Fruit fly (Drosophila melanogaster) whole organism, embryonic: Measurements from ENCODE around the gene CG34453.

ENCODE experiments used
- Abd-B ChIP-seq: fragments of 200-800 bp; sonication (Bioruptor generic); optimal IDR thresholded peaks from 2 replicates; lab custom pipeline; 2018; ENCODE audit warnings: missing biosample characterization, mild to moderate bottlenecking, missing genetic modification characterization, moderate library complexity
- B-H1 ChIP-seq: fragments of 200-800 bp; sonication (Bioruptor generic); IDR thresholded peaks from 3 replicates; pipeline ENCODE4 v1.3.6; 2022; ENCODE audit warnings: missing biosample characterization, missing genetic modification characterization
- Blimp-1 ChIP-seq: fragments of 200-800 bp; sonication (Bioruptor generic); optimal IDR thresholded peaks from 3 replicates; lab custom pipeline; 2018; ENCODE audit warnings: missing biosample characterization, missing genetic modification characterization, mild to moderate bottlenecking, moderate library complexity, missing genetic modification reagents
- CG11093 ChIP-seq: fragments of 200-800 bp; sonication (Bioruptor generic); IDR thresholded peaks from 3 replicates; pipeline ENCODE4 v1.3.6; 2022; ENCODE audit warnings: missing biosample characterization, missing genetic modification characterization
- CG11456 ChIP-seq: fragments of 200-800 bp; sonication (Bioruptor generic); IDR thresholded peaks from 3 replicates; pipeline ENCODE4 v1.3.6; 2022; ENCODE audit warnings: missing biosample characterization, missing genetic modification characterization
- CG12155 ChIP-seq: fragments of 200-800 bp; sonication (Bioruptor generic); optimal IDR thresholded peaks from 3 replicates; lab custom pipeline; 2016; ENCODE audit warnings: missing biosample characterization, missing genetic modification characterization
- CG14860 ChIP-seq: fragments of 200-800 bp; sonication (Bioruptor generic); IDR thresholded peaks from 3 replicates; pipeline ENCODE4 v1.3.6; 2022; ENCODE audit warnings: missing biosample characterization, missing genetic modification characterization; ENCODE audit not compliant: partially characterized antibody
- CG15514 ChIP-seq: fragments of 200-800 bp; sonication (Bioruptor generic); optimal IDR thresholded peaks from 3 replicates; lab custom pipeline; 2017; ENCODE audit warnings: missing biosample characterization, missing genetic modification characterization, mild to moderate bottlenecking, moderate library complexity, missing genetic modification reagents
- CG17328 ChIP-seq: fragments of 200-800 bp; sonication (Bioruptor generic); IDR thresholded peaks from 2 replicates; pipeline ENCODE4 v1.3.6; 2022; ENCODE audit warnings: missing biosample characterization, missing genetic modification characterization
- CG17385 ChIP-seq: fragments of 200-800 bp; sonication (Bioruptor generic); optimal IDR thresholded peaks from 3 replicates; lab custom pipeline; 2018; ENCODE audit warnings: missing biosample characterization, mild to moderate bottlenecking, missing genetic modification characterization
- CG1792 ChIP-seq: fragments of 200-800 bp; sonication (Bioruptor generic); optimal IDR thresholded peaks from 2 replicates; lab custom pipeline; 2016; ENCODE audit warnings: missing biosample characterization, missing genetic modification characterization
- CG18262 ChIP-seq: fragments of 200-800 bp; optimal IDR thresholded peaks from 3 replicates; lab custom pipeline; 2019; ENCODE audit warnings: missing biosample characterization, mild to moderate bottlenecking, missing genetic modification characterization, moderate library complexity
- CG3726 ChIP-seq: fragments of 200-800 bp; sonication (Bioruptor generic); IDR thresholded peaks from 3 replicates; pipeline ENCODE4, ENCODE4 v1.3.6; 2022; ENCODE audit warnings: missing biosample characterization, missing genetic modification characterization
- CG4617 ChIP-seq: fragments of 200-800 bp; sonication (Bioruptor generic); optimal IDR thresholded peaks from 3 replicates; lab custom pipeline; 2016; ENCODE audit warnings: missing biosample characterization, missing genetic modification characterization, borderline replicate concordance
- CG6272 ChIP-seq: fragments of 200-800 bp; sonication (Bioruptor generic); IDR thresholded peaks from 2 replicates; pipeline ENCODE4 v1.3.6; 2022; ENCODE audit warnings: missing biosample characterization, missing genetic modification characterization
- CG6689 ChIP-seq: fragments of 200-800 bp; sonication (Bioruptor generic); IDR thresholded peaks from 2 replicates; pipeline ENCODE4 v1.3.6; 2022; ENCODE audit warnings: missing biosample characterization, missing genetic modification characterization
- CG6813 ChIP-seq: fragments of 200-800 bp; sonication (Bioruptor generic); optimal IDR thresholded peaks from 2 replicates; lab custom pipeline; 2017; ENCODE audit warnings: missing biosample characterization, missing genetic modification characterization, mild to moderate bottlenecking, moderate library complexity, missing genetic modification reagents
- CG9215 ChIP-seq: fragments of 200-800 bp; sonication (Bioruptor generic); IDR thresholded peaks from 2 replicates; pipeline ENCODE4 v1.3.6; 2022; ENCODE audit warnings: missing biosample characterization, missing genetic modification characterization
- CG9797 ChIP-seq: fragments of 200-800 bp; sonication (Bioruptor generic); optimal IDR thresholded peaks from 3 replicates; lab custom pipeline; 2018; ENCODE audit warnings: missing biosample characterization, mild to moderate bottlenecking, missing genetic modification characterization
- CG9817 ChIP-seq: fragments of 200-800 bp; sonication (Bioruptor generic); optimal IDR thresholded peaks from 2 replicates; lab custom pipeline; 2018; ENCODE audit warnings: missing biosample characterization, mild to moderate bottlenecking, missing genetic modification characterization, moderate library complexity
- Ets97D ChIP-seq: fragments of 200-800 bp; sonication (Bioruptor generic); optimal IDR thresholded peaks from 3 replicates; lab custom pipeline; 2016; ENCODE audit warnings: missing biosample characterization, missing genetic modification characterization
- HLH4C ChIP-seq: fragments of 200-800 bp; sonication (Bioruptor generic); IDR thresholded peaks from 3 replicates; pipeline ENCODE4 v1.3.6; 2022; ENCODE audit warnings: missing biosample characterization, missing genetic modification characterization; ENCODE audit not compliant: partially characterized antibody
- HLH54F ChIP-seq: fragments of 200-800 bp; sonication (Bioruptor generic); optimal IDR thresholded peaks from 3 replicates; lab custom pipeline; 2016; ENCODE audit warnings: missing biosample characterization, missing genetic modification characterization
- Hey ChIP-seq: fragments of 200-800 bp; sonication (Bioruptor generic); optimal IDR thresholded peaks from 3 replicates; lab custom pipeline; 2018; ENCODE audit warnings: missing biosample characterization, mild to moderate bottlenecking, missing genetic modification characterization
- Hr39 ChIP-seq: fragments of >200 bp; optimal IDR thresholded peaks from 2 replicates; lab custom pipeline; 2017
- Kr ChIP-seq: fragments of 200-800 bp; sonication (Bioruptor generic); optimal IDR thresholded peaks from 2 replicates; lab custom pipeline; 2017; ENCODE audit warnings: missing biosample characterization, mild to moderate bottlenecking, missing genetic modification characterization
- MBD-R2 ChIP-seq: fragments of 200-800 bp; sonication (Bioruptor generic); IDR thresholded peaks from 2 replicates; pipeline ENCODE4 v1.3.6; 2022; ENCODE audit warnings: missing biosample characterization, missing genetic modification characterization
- Med ChIP-seq: fragments of 200-800 bp; sonication (Bioruptor generic); peaks from one replicate; lab custom pipeline; 2016; ENCODE audit warnings: missing biosample characterization, missing genetic modification characterization, mild to moderate bottlenecking, inconsistent platforms, moderate library complexity
- NK7.1 ChIP-seq: fragments of 200-800 bp; sonication (Bioruptor generic); optimal IDR thresholded peaks from 3 replicates; lab custom pipeline; 2016; ENCODE audit warnings: missing biosample characterization, missing genetic modification characterization
- Stat92E ChIP-seq, 3 experiments: fragments of >200 bp in 2 of 3; fragments of 200-800 bp in 1 of 3; sonication (Bioruptor generic) in 1 of 3; optimal IDR thresholded peaks; 2 replicates each; lab custom pipeline; 2017 to 2019; ENCODE audit warnings: missing biosample characterization in 3 of 3, missing genetic modification characterization in 3 of 3, mild to moderate bottlenecking in 1 of 3, moderate library complexity in 1 of 3
- abd-A ChIP-seq: fragments of 200-800 bp; sonication (Bioruptor generic); optimal IDR thresholded peaks from 3 replicates; lab custom pipeline; 2019; ENCODE audit warnings: missing biosample characterization, mild to moderate bottlenecking, missing genetic modification characterization, moderate library complexity
- al ChIP-seq: fragments of 200-800 bp; sonication (Bioruptor generic); IDR thresholded peaks from 2 replicates; pipeline ENCODE4 v1.3.6; 2022; ENCODE audit warnings: missing biosample characterization, missing genetic modification characterization
- ara ChIP-seq: fragments of 200-800 bp; sonication (Bioruptor generic); IDR thresholded peaks from 2 replicates; pipeline ENCODE4 v1.3.6; 2022; ENCODE audit warnings: missing biosample characterization, missing genetic modification characterization
- bigmax ChIP-seq: fragments of 200-800 bp; sonication (Bioruptor generic); optimal IDR thresholded peaks from 2 replicates; lab custom pipeline; 2018; ENCODE audit warnings: missing biosample characterization, mild to moderate bottlenecking, missing genetic modification characterization
- cato ChIP-seq: fragments of 200-800 bp; sonication (Bioruptor generic); optimal IDR thresholded peaks from 2 replicates; lab custom pipeline; 2016; ENCODE audit warnings: missing biosample characterization, missing genetic modification characterization, borderline replicate concordance
- dmrt11E ChIP-seq: fragments of 200-800 bp; sonication (Bioruptor generic); optimal IDR thresholded peaks from 3 replicates; lab custom pipeline; 2018; ENCODE audit warnings: missing biosample characterization, mild to moderate bottlenecking, missing genetic modification characterization, moderate library complexity
- dysf ChIP-seq: fragments of 200-800 bp; sonication (Bioruptor generic); IDR thresholded peaks from 3 replicates; pipeline ENCODE4 v1.3.6; 2022; ENCODE audit warnings: missing biosample characterization, missing genetic modification characterization
- fu2 ChIP-seq: fragments of 200-800 bp; sonication (Bioruptor generic); optimal IDR thresholded peaks from 2 replicates; lab custom pipeline; 2016; ENCODE audit warnings: missing biosample characterization, missing genetic modification characterization
- grau ChIP-seq: fragments of 200-800 bp; optimal IDR thresholded peaks from 3 replicates; lab custom pipeline; 2019; ENCODE audit warnings: missing biosample characterization, mild to moderate bottlenecking, missing genetic modification characterization, moderate library complexity
- gt ChIP-seq: fragments of 200-800 bp; sonication (Bioruptor generic); IDR thresholded peaks from 2 replicates; pipeline ENCODE4 v1.3.6; 2022; ENCODE audit warnings: missing biosample characterization, missing genetic modification characterization
- lov ChIP-seq, 2 experiments: fragments of 200-800 bp in 1 of 2; fragments of >200 bp in 1 of 2; sonication (Bioruptor generic) in 1 of 2; IDR thresholded peaks in 1 of 2; optimal IDR thresholded peaks in 1 of 2; 2 replicates in 1 of 2; 3 replicates in 1 of 2; pipeline versions ENCODE4 v1.3.6 to Lab custom; 2017 to 2022; ENCODE audit warnings: missing biosample characterization in 1 of 2, missing genetic modification characterization in 1 of 2
- psq ChIP-seq: fragments of 200-800 bp; sonication (Bioruptor generic); optimal IDR thresholded peaks from 2 replicates; lab custom pipeline; 2017; ENCODE audit warnings: missing biosample characterization, missing genetic modification characterization
- ranshi ChIP-seq: fragments of 200-800 bp; sonication (Bioruptor generic); IDR thresholded peaks from 2 replicates; pipeline ENCODE4 v1.3.6; 2022; ENCODE audit warnings: missing biosample characterization, missing genetic modification characterization
- seq ChIP-seq: fragments of 200-800 bp; sonication (Bioruptor generic); IDR thresholded peaks from 2 replicates; pipeline ENCODE4 v1.3.6; 2022; ENCODE audit warnings: missing biosample characterization, missing genetic modification characterization
- sim ChIP-seq: fragments of 200-800 bp; sonication (Bioruptor generic); IDR thresholded peaks from 2 replicates; pipeline ENCODE4 v1.3.6; 2022; ENCODE audit warnings: missing biosample characterization, missing genetic modification characterization
- sima ChIP-seq: fragments of 200-800 bp; sonication (Bioruptor generic); optimal IDR thresholded peaks from 2 replicates; lab custom pipeline; 2016; ENCODE audit warnings: missing biosample characterization, missing genetic modification characterization
- stwl ChIP-seq: fragments of 200-800 bp; sonication (Bioruptor generic); optimal IDR thresholded peaks from 3 replicates; lab custom pipeline; 2018; ENCODE audit warnings: missing biosample characterization, mild to moderate bottlenecking, missing genetic modification characterization, moderate library complexity
- tap ChIP-seq: fragments of 200-800 bp; optimal IDR thresholded peaks from 3 replicates; lab custom pipeline; 2019; ENCODE audit warnings: missing biosample characterization, mild to moderate bottlenecking, missing genetic modification characterization, moderate library complexity
- twi ChIP-seq: fragments of 200-800 bp; optimal IDR thresholded peaks from 2 replicates; lab custom pipeline; 2019; ENCODE audit warnings: missing biosample characterization, mild to moderate bottlenecking, missing genetic modification characterization, moderate library complexity
- unpg ChIP-seq: fragments of 200-800 bp; sonication (Bioruptor generic); optimal IDR thresholded peaks from 3 replicates; lab custom pipeline; 2018; ENCODE audit warnings: missing biosample characterization, mild to moderate bottlenecking, missing genetic modification characterization, moderate library complexity
- wor ChIP-seq: fragments of 200-800 bp; sonication (Bioruptor generic); IDR thresholded peaks from 2 replicates; pipeline ENCODE4 v1.3.6; 2022; ENCODE audit warnings: missing biosample characterization, missing genetic modification characterization

CG34453 gene

DNA sequence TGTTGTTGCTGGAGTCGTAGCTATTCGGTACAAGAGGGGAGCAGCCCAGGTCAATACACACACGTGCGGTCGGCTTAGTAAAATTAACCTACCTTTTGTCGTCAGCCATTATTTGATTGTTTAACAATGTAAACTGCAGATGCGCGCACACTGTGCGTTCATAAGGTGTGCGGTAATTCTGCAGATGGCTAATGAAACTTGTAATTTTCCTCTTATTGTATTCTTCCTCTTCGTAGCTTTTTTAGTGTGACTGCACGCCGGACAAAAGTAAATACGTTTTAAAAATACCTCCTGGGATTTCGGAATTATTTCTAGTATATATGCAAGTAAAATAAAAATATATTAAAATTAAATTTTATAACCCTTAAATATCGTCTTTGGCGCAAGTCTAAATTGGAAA, 22.0 kb downstream of the CG34453 start, which contains the start of gene Prp4k (continued):
- TF ChIP-seq ara: no peak
- no peak for TF ChIP-seq Kr (GFP tag; lab: Kevin White, UChicago)
- TF ChIP-seq cato (GFP tag; lab: Kevin White, UChicago): no peak
- peak; percentile 62 for TF ChIP-seq CG9797 (GFP tag; lab: Kevin White, UChicago)
- peak; percentile 61 for TF ChIP-seq MBD-R2 (GFP tag; lab: Robert Waterston, UW)
- TF ChIP-seq dysf: no peak
- TF ChIP-seq fu2 (GFP tag; lab: Kevin White, UChicago): no peak
- peak; percentile 50 for TF ChIP-seq stwl (tag; lab: Kevin White, UChicago)
- TF ChIP-seq grau (tag; lab: Kevin White, UChicago): no peak
- TF ChIP-seq sima: no peak
- TF ChIP-seq tap (tag; lab: Kevin White, UChicago): no peak
- TF ChIP-seq psq: no peak
- no peak for TF ChIP-seq unpg
- no peak for TF ChIP-seq CG17328 (GFP tag; lab: Robert Waterston, UW)
- peak; percentile 56 for TF ChIP-seq bigmax
- TF ChIP-seq CG9215: no peak
- no peak; the same call in 2 of the 3 replicates for TF ChIP-seq B-H1
- TF ChIP-seq HLH4C: no peak
- TF ChIP-seq gt (GFP tag; lab: Robert Waterston, UW): no peak
- no peak for TF ChIP-seq wor (GFP tag; lab: Robert Waterston, UW)
- TF ChIP-seq NK7.1 (GFP tag; lab: Kevin White, UChicago): no peak
- TF ChIP-seq CG1792 (GFP tag; lab: Kevin White, UChicago): no peak
- no peak for TF ChIP-seq CG11456 (GFP tag; lab: Robert Waterston, UW)
- TF ChIP-seq abd-A (tag; lab: Kevin White, UChicago): no peak
- TF ChIP-seq Abd-B (GFP tag; lab: Kevin White, UChicago): no peak
- no peak for TF ChIP-seq al (GFP tag; lab: Robert Waterston, UW)
- no peak for TF ChIP-seq Hr39 (lab: Kevin White, UChicago)
- 0 out of 3 replicates have a peak, but pooled peaks have one; percentile 26 for TF ChIP-seq CG14860 (GFP tag; lab: Robert Waterston, UW)
- TF ChIP-seq dmrt11E: no peak
- TF ChIP-seq CG4617: peak; percentile 87
- no peak for TF ChIP-seq seq (GFP tag; lab: Robert Waterston, UW)
- peak; percentile 70 for TF ChIP-seq Med (GFP tag; lab: Kevin White, UChicago)
- TF ChIP-seq CG17385: peak; percentile 92
- TF ChIP-seq twi: no peak
- TF ChIP-seq Stat92E (GFP tag; optimal IDR thresholded peaks at IDR 0.05; lab: Kevin White, UChicago): peak in 1 of 3 experiments; percentile 33
- no peak for TF ChIP-seq CG12155 (GFP tag; lab: Kevin White, UChicago)
- TF ChIP-seq CG6272 (GFP tag; lab: Robert Waterston, UW): no peak
- TF ChIP-seq CG3726 (GFP tag; lab: Robert Waterston, UW): no peak
- TF ChIP-seq CG18262 (tag; lab: Kevin White, UChicago): no peak
- no peak for TF ChIP-seq Blimp-1
- TF ChIP-seq sim (GFP tag; lab: Robert Waterston, UW): no peak
- no peak for TF ChIP-seq ranshi (GFP tag; lab: Robert Waterston, UW)
- no peak for TF ChIP-seq CG6813 (GFP tag; lab: Kevin White, UChicago)
- TF ChIP-seq HLH54F (GFP tag; lab: Kevin White, UChicago): no peak
- TF ChIP-seq Hey (tag; lab: Kevin White, UChicago): no peak
- no peak for TF ChIP-seq CG11093 (GFP tag; lab: Robert Waterston, UW)
- no peak for TF ChIP-seq CG9817 (tag; lab: Kevin White, UChicago)
- peak; percentile 39 for TF ChIP-seq CG15514 (GFP tag; lab: Kevin White, UChicago)
- TF ChIP-seq Ets97D (GFP tag; lab: Kevin White, UChicago): no peak
- no peak for TF ChIP-seq lov (optimal IDR thresholded peaks at IDR 0.05; lab: Kevin White, UChicago)
- no peak for TF ChIP-seq lov (GFP tag; IDR thresholded peaks at IDR 0.05; lab: Robert Waterston, UW)
- TF ChIP-seq CG6689 (GFP tag; lab: Robert Waterston, UW): no peak
